Worm (Caenorhabditis elegans) whole organism, young adult: ENCODE data around the gene srx-135.

Source experiments
- F23B12.7 ChIP-seq: sonication (generic microtip); optimal IDR thresholded peaks from 2 replicates; lab custom pipeline; 2017; ENCODE audit warnings: missing genetic modification characterization, mild to moderate bottlenecking, missing compliant biosample characterization, antibody characterized with exemption, moderate library complexity; ENCODE audit not compliant: insufficient read depth
- F37B4.10 ChIP-seq: fragments of 200-800 bp; sonication (Bioruptor generic); IDR thresholded peaks from 2 replicates; pipeline ENCODE4 v1.3.6; 2022; ENCODE audit warnings: missing genetic modification characterization, missing compliant biosample characterization
- F39B2.1 ChIP-seq: fragments of 200-800 bp; sonication (Bioruptor generic); IDR thresholded peaks from 2 replicates; pipeline ENCODE4 v1.3.6; 2022; ENCODE audit warnings: missing genetic modification reagents, missing genetic modification characterization, missing compliant biosample characterization
- F52B5.7 ChIP-seq: sonication (generic microtip); optimal IDR thresholded peaks from 2 replicates; lab custom pipeline; 2016; ENCODE audit warnings: mild to moderate bottlenecking, missing genetic modification characterization, missing compliant biosample characterization
- F57A8.1 ChIP-seq: fragments of 200-800 bp; sonication (Bioruptor generic); optimal IDR thresholded peaks from 2 replicates; lab custom pipeline; 2018; ENCODE audit warnings: mild to moderate bottlenecking, missing genetic modification characterization, moderate library complexity, missing compliant biosample characterization
- F57C9.4 ChIP-seq: sonication (generic microtip); optimal IDR thresholded peaks from 2 replicates; lab custom pipeline; 2017; ENCODE audit warnings: mild to moderate bottlenecking, missing genetic modification characterization, missing compliant biosample characterization
- K12H6.12 ChIP-seq: fragments of 200-800 bp; sonication (Bioruptor generic); optimal IDR thresholded peaks from 2 replicates; lab custom pipeline; 2018; ENCODE audit warnings: mild to moderate bottlenecking, missing genetic modification characterization, missing compliant biosample characterization
- T26A5.8 ChIP-seq: sonication (generic microtip); optimal IDR thresholded peaks from 2 replicates; lab custom pipeline; 2016; ENCODE audit warnings: missing genetic modification characterization, missing compliant biosample characterization
- Y53G8AR.9 ChIP-seq: fragments of 200-800 bp; sonication (Bioruptor generic); conservative IDR thresholded peaks from 2 replicates; pipeline ENCODE4 v1.3.6; 2022; ENCODE audit warnings: missing genetic modification reagents, missing genetic modification characterization, missing compliant biosample characterization
- Y95B8A.8 ChIP-seq: fragments of 200-800 bp; sonication (Bioruptor generic); IDR thresholded peaks from 2 replicates; pipeline ENCODE4 v1.3.6; 2022; ENCODE audit warnings: missing genetic modification reagents, missing genetic modification characterization, missing compliant biosample characterization
- ZK185.1 ChIP-seq: sonication (generic microtip); optimal IDR thresholded peaks from 2 replicates; lab custom pipeline; 2016; ENCODE audit warnings: mild to moderate bottlenecking, missing genetic modification characterization, missing compliant biosample characterization; ENCODE audit not compliant: poor library complexity, severe bottlenecking
- cebp-1 ChIP-seq, 2 experiments: fragments of 200-800 bp in 1 of 2; sonication (Bioruptor generic) in 1 of 2; sonication (generic microtip) in 1 of 2; IDR thresholded peaks in 1 of 2; optimal IDR thresholded peaks in 1 of 2; 2 replicates each; pipeline versions ENCODE4 v1.3.6 to Lab custom; 2017 to 2022; ENCODE audit warnings: missing compliant biosample characterization in 2 of 2, missing genetic modification characterization in 2 of 2, mild to moderate bottlenecking in 1 of 2, missing genetic modification reagents in 1 of 2, moderate library complexity in 1 of 2
- ceh-27 ChIP-seq: fragments of 200-800 bp; sonication (Bioruptor generic); optimal IDR thresholded peaks from 2 replicates; lab custom pipeline; 2018; ENCODE audit warnings: mild to moderate bottlenecking, missing genetic modification characterization, moderate library complexity, missing compliant biosample characterization
- ceh-58 ChIP-seq: fragments of 200-800 bp; sonication (Bioruptor generic); IDR thresholded peaks from 2 replicates; pipeline ENCODE4 v1.3.6; 2022; ENCODE audit warnings: missing genetic modification characterization, missing compliant biosample characterization
- ceh-79 ChIP-seq: sonication (generic microtip); optimal IDR thresholded peaks from 2 replicates; lab custom pipeline; 2017; ENCODE audit warnings: mild to moderate bottlenecking, missing genetic modification characterization, missing compliant biosample characterization
- egl-44 ChIP-seq: fragments of 200-800 bp; sonication (Bioruptor generic); IDR thresholded peaks from 2 replicates; pipeline ENCODE4 v1.3.6; 2022; ENCODE audit warnings: missing genetic modification reagents, missing genetic modification characterization, missing compliant biosample characterization
- fkh-3 ChIP-seq: sonication (generic microtip); optimal IDR thresholded peaks from 2 replicates; lab custom pipeline; 2016; ENCODE audit warnings: mild to moderate bottlenecking, missing genetic modification characterization, missing compliant biosample characterization
- gei-17 ChIP-seq: fragments of 200-800 bp; sonication (Bioruptor generic); optimal IDR thresholded peaks from 2 replicates; lab custom pipeline; 2018; ENCODE audit warnings: mild to moderate bottlenecking, missing genetic modification characterization, missing compliant biosample characterization
- hmg-20 ChIP-seq: fragments of 200-800 bp; sonication (Bioruptor generic); IDR thresholded peaks from 2 replicates; pipeline ENCODE4 v1.3.6; 2022; ENCODE audit warnings: missing genetic modification reagents, missing genetic modification characterization, missing compliant biosample characterization
- hsf-1 ChIP-seq: fragments of 200-800 bp; sonication (Bioruptor generic); IDR thresholded peaks from 2 replicates; pipeline ENCODE4 v1.3.6; 2022; ENCODE audit warnings: missing genetic modification reagents, missing genetic modification characterization, missing compliant biosample characterization
- let-607 ChIP-seq, 2 experiments: fragments of 200-800 bp in 1 of 2; sonication (Bioruptor generic) in 1 of 2; sonication (generic microtip) in 1 of 2; optimal IDR thresholded peaks; 2 replicates each; lab custom pipeline; 2016 to 2018; ENCODE audit warnings: mild to moderate bottlenecking in 2 of 2, missing compliant biosample characterization in 2 of 2, missing genetic modification characterization in 2 of 2, moderate library complexity in 2 of 2, missing genotype in 1 of 2
- lin-26 ChIP-seq: fragments of 200-800 bp; sonication (Bioruptor generic); IDR thresholded peaks from 2 replicates; pipeline ENCODE4 v1.3.6; 2022; ENCODE audit warnings: missing genetic modification reagents, missing genetic modification characterization, missing compliant biosample characterization
- lin-35 ChIP-seq, 3 experiments: fragments of 150-350 bp in 2 of 3; sonication (generic microtip) in 1 of 3; optimal IDR thresholded peaks; 2 replicates each; lab custom pipeline; 2014 to 2018; ENCODE audit warnings: missing biosample characterization in 3 of 3, missing genetic modification characterization in 3 of 3, missing genetic modification reagents in 3 of 3
- lin-54 ChIP-seq: fragments of 200-800 bp; sonication (Bioruptor generic); optimal IDR thresholded peaks from 2 replicates; lab custom pipeline; 2018; ENCODE audit warnings: mild to moderate bottlenecking, missing genetic modification characterization, missing compliant biosample characterization
- lsl-1 ChIP-seq: fragments of 200-800 bp; sonication (Bioruptor generic); optimal IDR thresholded peaks from 2 replicates; lab custom pipeline; 2018; ENCODE audit warnings: mild to moderate bottlenecking, missing genetic modification characterization, moderate library complexity, missing compliant biosample characterization
- lsy-27 ChIP-seq: sonication (generic microtip); optimal IDR thresholded peaks from 2 replicates; lab custom pipeline; 2017; ENCODE audit warnings: missing genetic modification characterization, mild to moderate bottlenecking, missing compliant biosample characterization, antibody characterized with exemption, missing genotype, borderline replicate concordance; ENCODE audit not compliant: insufficient read depth
- madf-3 ChIP-seq: fragments of 200-800 bp; sonication (Bioruptor generic); IDR thresholded peaks from 2 replicates; pipeline ENCODE4 v1.3.6; 2022; ENCODE audit warnings: missing genetic modification reagents, missing genetic modification characterization, missing compliant biosample characterization
- nfya-2 ChIP-seq: fragments of 200-800 bp; sonication (Bioruptor generic); IDR thresholded peaks from 2 replicates; pipeline ENCODE4 v1.3.6; 2022; ENCODE audit warnings: missing genetic modification reagents, missing genetic modification characterization, missing compliant biosample characterization
- nhr-179 ChIP-seq: sonication (generic microtip); optimal IDR thresholded peaks from 2 replicates; lab custom pipeline; 2016; ENCODE audit warnings: mild to moderate bottlenecking, missing genetic modification characterization, missing compliant biosample characterization
- nhr-27 ChIP-seq: fragments of 200-800 bp; sonication (Bioruptor generic); optimal IDR thresholded peaks from 2 replicates; lab custom pipeline; 2018; ENCODE audit warnings: mild to moderate bottlenecking, missing genetic modification characterization, moderate library complexity, missing compliant biosample characterization
- nhr-80 ChIP-seq: sonication (generic microtip); optimal IDR thresholded peaks from 2 replicates; lab custom pipeline; 2016; ENCODE audit warnings: missing genetic modification characterization, missing compliant biosample characterization
- nhr-90 ChIP-seq: sonication (generic microtip); optimal IDR thresholded peaks from 2 replicates; lab custom pipeline; 2016; ENCODE audit warnings: missing genotype, mild to moderate bottlenecking, missing genetic modification characterization, missing compliant biosample characterization
- pha-4 ChIP-seq: fragments of 150-350 bp; sonication (generic microtip); optimal IDR thresholded peaks from 2 replicates; lab custom pipeline; 2014; ENCODE audit warnings: missing biosample characterization, missing genetic modification reagents, missing genetic modification characterization
- rcor-1 ChIP-seq: fragments of 200-800 bp; sonication (Bioruptor generic); IDR thresholded peaks from 2 replicates; pipeline ENCODE4 v1.3.6; 2022; ENCODE audit warnings: missing genetic modification reagents, missing genetic modification characterization, missing compliant biosample characterization
- repo-1 ChIP-seq: sonication (generic microtip); optimal IDR thresholded peaks from 2 replicates; lab custom pipeline; 2017; ENCODE audit warnings: mild to moderate bottlenecking, missing genetic modification characterization, missing compliant biosample characterization
- rpc-1 ChIP-seq, 2 experiments: fragments of 150-350 bp in 1 of 2; sonication (generic microtip) in 1 of 2; optimal IDR thresholded peaks; 2 replicates each; lab custom pipeline; 2014 to 2018; ENCODE audit warnings: missing biosample characterization in 1 of 2, missing genetic modification characterization in 1 of 2, missing genetic modification reagents in 1 of 2, missing genotype in 1 of 2
- sea-2 ChIP-seq: fragments of 200-800 bp; sonication (Bioruptor generic); IDR thresholded peaks from 2 replicates; pipeline ENCODE4 v1.3.6; 2022; ENCODE audit warnings: missing genetic modification characterization, missing compliant biosample characterization
- snpc-1.3 ChIP-seq: sonication (generic microtip); optimal IDR thresholded peaks from 2 replicates; lab custom pipeline; 2017; ENCODE audit warnings: missing genetic modification characterization, mild to moderate bottlenecking, missing compliant biosample characterization, antibody characterized with exemption, moderate library complexity, missing genotype, missing genetic modification reagents; ENCODE audit not compliant: insufficient read depth
- snpc-4 ChIP-seq, 5 experiments: fragments of 150-350 bp in 1 of 5; sonication (generic microtip) in 4 of 5; optimal IDR thresholded peaks; 2 replicates each; lab custom pipeline; 2014 to 2018; ENCODE audit warnings: missing genetic modification characterization in 5 of 5, missing biosample characterization in 3 of 5, antibody characterized with exemption in 2 of 5, mild to moderate bottlenecking in 2 of 5, missing compliant biosample characterization in 2 of 5, missing genotype in 2 of 5, moderate library complexity in 2 of 5, missing genetic modification reagents in 1 of 5
- ztf-22 ChIP-seq: fragments of 200-800 bp; sonication (Bioruptor generic); optimal IDR thresholded peaks from 2 replicates; lab custom pipeline; 2018; ENCODE audit warnings: mild to moderate bottlenecking, missing genetic modification characterization, moderate library complexity, missing compliant biosample characterization
- ztf-28 ChIP-seq: fragments of 200-800 bp; sonication (Bioruptor generic); IDR thresholded peaks from 2 replicates; pipeline ENCODE4 v1.3.6; 2022; ENCODE audit warnings: missing genetic modification reagents, missing genetic modification characterization, missing compliant biosample characterization

The srx-135 gene

DNA sequence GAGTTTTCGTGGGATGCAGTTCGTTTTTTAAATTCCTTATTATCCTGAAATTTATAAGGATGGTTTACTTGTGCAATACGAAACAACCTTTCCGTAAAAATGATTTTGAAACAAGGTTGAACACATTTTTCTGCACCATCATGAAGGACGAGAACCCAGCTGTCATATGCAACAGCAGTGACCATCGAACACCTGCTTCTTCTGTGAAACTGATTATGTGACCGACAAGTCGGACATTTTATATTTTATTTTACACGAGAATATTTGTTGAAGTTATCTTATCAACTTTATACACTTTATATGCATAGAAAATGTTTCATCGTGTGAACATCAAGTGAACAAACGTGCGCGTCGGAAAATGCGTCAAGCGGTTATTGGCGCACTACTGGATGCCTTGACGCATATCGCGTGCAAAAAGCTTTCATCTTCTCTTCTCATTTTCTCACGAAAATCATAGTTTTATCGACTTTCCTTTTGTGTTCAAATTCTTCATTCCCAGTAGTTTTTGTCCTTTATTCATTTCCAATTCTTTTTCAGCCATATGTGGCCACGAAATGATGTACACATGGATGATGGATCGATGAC, 40.1 kb upstream of the srx-135 start, which contains the start of gene sel-10 (continued):
- no peak for TF ChIP-seq gei-17 (GFP tag; lab: Kevin White, UChicago)
- peak; percentile 31; the same call in 1 of the 2 replicates for TF ChIP-seq rcor-1 (GFP tag; lab: Robert Waterston, UW)
- TF ChIP-seq nhr-90 (tag; lab: Kevin White, UChicago) = no peak
- TF ChIP-seq Y53G8AR.9 (GFP tag; lab: Robert Waterston, UW) = no peak
- no peak for TF ChIP-seq F57C9.4 (tag; lab: Kevin White, UChicago)
- TF ChIP-seq snpc-1.3 (tag; lab: Kevin White, UChicago) = no peak
- no peak for TF ChIP-seq ztf-28 (GFP tag; lab: Robert Waterston, UW)
- peak; percentile 67 for TF ChIP-seq ZK185.1 (tag; lab: Kevin White, UChicago)
- peak in 1 of 3 experiments; percentile 79 for TF ChIP-seq lin-35 (GFP tag; optimal IDR thresholded peaks at IDR 0.05; lab: Kevin White, UChicago)
- no peak for TF ChIP-seq repo-1
- no peak for TF ChIP-seq madf-3 (GFP tag; lab: Robert Waterston, UW)
- no peak for TF ChIP-seq hsf-1 (GFP tag; lab: Robert Waterston, UW)
- no peak for TF ChIP-seq fkh-3 (tag; lab: Kevin White, UChicago)
- TF ChIP-seq nhr-80 (tag; lab: Kevin White, UChicago) = peak; percentile 66
- TF ChIP-seq ztf-22 (GFP tag; lab: Kevin White, UChicago) = no peak
- no peak for TF ChIP-seq lin-26 (GFP tag; lab: Robert Waterston, UW)
- TF ChIP-seq nhr-179 (tag; lab: Kevin White, UChicago) = no peak
- TF ChIP-seq let-607 (tag; optimal IDR thresholded peaks at IDR 0.05; lab: Kevin White, UChicago) = no peak
- TF ChIP-seq F39B2.1 = no peak
- no peak for TF ChIP-seq cebp-1 (GFP tag; IDR thresholded peaks at IDR 0.05; lab: Robert Waterston, UW)
- no peak for TF ChIP-seq cebp-1 (tag; optimal IDR thresholded peaks at IDR 0.05; lab: Kevin White, UChicago)
- no peak for TF ChIP-seq ceh-79 (tag; lab: Kevin White, UChicago)
- no peak; the same call in 1 of the 2 replicates for TF ChIP-seq hmg-20
- no peak for TF ChIP-seq egl-44 (GFP tag; lab: Robert Waterston, UW)
- TF ChIP-seq F57A8.1 (GFP tag; lab: Kevin White, UChicago) = no peak
- no peak for TF ChIP-seq lsy-27
- TF ChIP-seq pha-4 (tag; lab: Kevin White, UChicago) = no peak
- peak; percentile 43 for TF ChIP-seq lsl-1 (GFP tag; lab: Kevin White, UChicago)
- no peak for TF ChIP-seq nhr-27 (tag; lab: Kevin White, UChicago)
- TF ChIP-seq F23B12.7 = peak; percentile 40
- TF ChIP-seq ceh-27 (GFP tag; lab: Kevin White, UChicago) = no peak
- no peak for TF ChIP-seq sea-2 (GFP tag; lab: Robert Waterston, UW)
- TF ChIP-seq snpc-4 (GFP tag; optimal IDR thresholded peaks at IDR 0.05; lab: Kevin White, UChicago) = peak; percentile 65
- peak in 2 of 4 experiments; percentile 33 to 65 for TF ChIP-seq snpc-4 (tag; optimal IDR thresholded peaks at IDR 0.05; lab: Kevin White, UChicago)
- peak; percentile 31 for TF ChIP-seq K12H6.12 (tag; lab: Kevin White, UChicago)
- no peak for TF ChIP-seq rpc-1 (optimal IDR thresholded peaks at IDR 0.05; lab: Kevin White, UChicago)
- TF ChIP-seq rpc-1 (tag; optimal IDR thresholded peaks at IDR 0.05; lab: Kevin White, UChicago) = no peak
- no peak for TF ChIP-seq T26A5.8 (tag; lab: Kevin White, UChicago)
- no peak for TF ChIP-seq F37B4.10 (GFP tag; lab: Robert Waterston, UW)
- TF ChIP-seq ceh-58 (GFP tag; lab: Robert Waterston, UW) = no peak
- no peak for TF ChIP-seq nfya-2 (GFP tag; lab: Robert Waterston, UW)
- TF ChIP-seq Y95B8A.8 (GFP tag; lab: Robert Waterston, UW) = no peak
- no peak for TF ChIP-seq lin-54
- no peak for TF ChIP-seq F52B5.7
